Fruit fly (Drosophila melanogaster): ENCODE measurements around the gene CG11322.

CG11322 gene

DNA sequence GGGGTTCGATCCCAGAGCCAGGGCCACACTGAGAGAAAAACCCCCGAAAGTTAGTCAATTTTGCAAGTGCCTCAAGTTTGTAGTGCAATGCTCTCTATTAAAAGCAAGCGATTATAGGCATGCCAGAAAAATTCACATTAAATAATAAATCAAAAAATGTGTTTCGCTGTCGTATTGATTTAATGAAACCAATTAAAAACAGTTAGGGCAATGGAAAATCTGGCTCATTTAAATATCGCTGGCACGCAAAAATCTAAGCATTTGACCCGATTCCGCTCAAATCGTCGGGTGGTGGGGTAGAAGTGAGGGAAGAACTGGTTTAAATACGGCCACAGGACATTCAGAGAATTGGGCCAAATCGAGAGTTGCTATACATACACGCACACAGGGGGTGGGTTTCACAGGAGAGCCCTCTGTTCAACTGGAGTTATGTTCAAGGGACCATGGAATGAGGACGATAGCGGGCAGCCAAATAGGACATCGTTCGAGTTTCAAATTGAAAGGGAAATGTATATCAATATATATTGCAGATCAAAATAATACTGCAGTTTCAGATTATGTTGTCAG is 35.6 kb upstream of the CG11322 start (continued):
- TF ChIP-seq klu (GFP tag; IDR thresholded peaks at IDR 0.05) (no peak), CG12299 (tag; optimal IDR thresholded peaks at IDR 0.05) (no peak), dan (GFP tag; IDR thresholded peaks at IDR 0.05) (no peak), CG7839 (tag; optimal IDR thresholded peaks at IDR 0.05) (peak; percentile 32), Aef1 (GFP tag; IDR thresholded peaks at IDR 0.05) (no peak), CG9609 (GFP tag; optimal IDR thresholded peaks at IDR 0.05) (no peak), Drgx (GFP tag; IDR thresholded peaks at IDR 0.05) (no peak), abd-A (tag; optimal IDR thresholded peaks at IDR 0.05) (peak; percentile 79), BtbVII (GFP tag; optimal IDR thresholded peaks at IDR 0.05) (no peak), CG2712 (tag; optimal IDR thresholded peaks at IDR 0.05) (peak; percentile 25), mam (GFP tag; optimal IDR thresholded peaks at IDR 0.05) (no peak), Sry-δ (GFP tag; optimal IDR thresholded peaks at IDR 0.05) (no peak), CG2875 (GFP tag; optimal IDR thresholded peaks at IDR 0.05) (no peak), Fer1 (GFP tag; optimal IDR thresholded peaks at IDR 0.05) (no peak), CG31365 (tag; optimal IDR thresholded peaks at IDR 0.05) (no peak), Xbp1 (GFP tag; optimal IDR thresholded peaks at IDR 0.05) (peak; percentile 51), CG15073 (GFP tag; optimal IDR thresholded peaks at IDR 0.05) (no peak), CG9817 (tag; optimal IDR thresholded peaks at IDR 0.05) (no peak), lbe (GFP tag; optimal IDR thresholded peaks at IDR 0.05) (no peak), pzg (GFP tag; optimal IDR thresholded peaks at IDR 0.05) (no peak), CG30020 (tag; optimal IDR thresholded peaks at IDR 0.05) (no peak), CG3281 (GFP tag; optimal IDR thresholded peaks at IDR 0.05) (no peak), CG4360 (GFP tag; IDR thresholded peaks at IDR 0.05) (no peak), CG9876 (GFP tag; optimal IDR thresholded peaks at IDR 0.05) (no peak), CG16779 (GFP tag; IDR thresholded peaks at IDR 0.05) (no peak), sim (GFP tag; IDR thresholded peaks at IDR 0.05) (0 out of 2 replicates have a peak, but pooled peaks have one; percentile 43), her (GFP tag; optimal IDR thresholded peaks at IDR 0.05) (no peak), tll (GFP tag; optimal IDR thresholded peaks at IDR 0.05) (no peak), CG18619 (GFP tag; optimal IDR thresholded peaks at IDR 0.05) (no peak), caup (GFP tag; optimal IDR thresholded peaks at IDR 0.05; ENCODE audit: severe bottlenecking) (peak; percentile 0), pum (GFP tag; optimal IDR thresholded peaks at IDR 0.05) (no peak), gem (tag; optimal IDR thresholded peaks at IDR 0.05) (peak; percentile 29), CG7987 (GFP tag; optimal IDR thresholded peaks at IDR 0.05) (no peak), gfzf (GFP tag; optimal IDR thresholded peaks at IDR 0.05) (no peak), seq (GFP tag; IDR thresholded peaks at IDR 0.05) (no peak), Dad (GFP tag; optimal IDR thresholded peaks at IDR 0.05) (no peak), CG5245 (GFP tag; optimal IDR thresholded peaks at IDR 0.05) (no peak), Bteb2 (GFP tag; optimal IDR thresholded peaks at IDR 0.05) (no peak), ems (GFP tag; optimal IDR thresholded peaks at IDR 0.05) (peak; percentile 38), CG32772 (GFP tag; IDR thresholded peaks at IDR 0.05) (peak; percentile 42; the same call in 1 of the 2 replicates), ci (GFP tag; IDR thresholded peaks at IDR 0.05) (no peak), tx (GFP tag; optimal IDR thresholded peaks at IDR 0.05) (no peak), dm (GFP tag; optimal IDR thresholded peaks at IDR 0.05) (no peak), CG3726 (GFP tag; IDR thresholded peaks at IDR 0.05) (no peak), yki (optimal IDR thresholded peaks at IDR 0.05) (no peak), knrl (GFP tag; IDR thresholded peaks at IDR 0.05; ENCODE audit: partially characterized antibody) (no peak), CG17802 (tag; optimal IDR thresholded peaks at IDR 0.05) (no peak), CG8388 (GFP tag; optimal IDR thresholded peaks at IDR 0.05) (no peak), Mrtf (GFP tag; IDR thresholded peaks at IDR 0.05) (no peak), Hey (tag; optimal IDR thresholded peaks at IDR 0.05) (no peak), p53 (GFP tag; optimal IDR thresholded peaks at IDR 0.05) (no peak)

All from whole organism, embryonic.